Worm (Caenorhabditis elegans): ENCODE data around the gene T24E12.2.

- TF ChIP-seq aha-1 (tag; optimal IDR thresholded peaks at IDR 0.05) (no peak), jun-1 (tag; optimal IDR thresholded peaks at IDR 0.05) (no peak), pqm-1 (tag; optimal IDR thresholded peaks at IDR 0.05) (no peak), lin-13 (GFP tag; optimal IDR thresholded peaks at IDR 0.05) (no peak), egl-27 (tag; optimal IDR thresholded peaks at IDR 0.05) (no peak), ets-5 (GFP tag; IDR thresholded peaks at IDR 0.05) (no peak), dpl-1 (GFP tag; optimal IDR thresholded peaks at IDR 0.05) (no peak), ztf-11 (tag; optimal IDR thresholded peaks at IDR 0.05) (no peak), nhr-11 (tag; optimal IDR thresholded peaks at IDR 0.05) (no peak)
Measured at ce11 chrII:3777802-3778201, 4.9 kb upstream of the T24E12.2 start.
